Worm (Caenorhabditis elegans): ENCODE data around the gene wdr-5.2.

DNA sequence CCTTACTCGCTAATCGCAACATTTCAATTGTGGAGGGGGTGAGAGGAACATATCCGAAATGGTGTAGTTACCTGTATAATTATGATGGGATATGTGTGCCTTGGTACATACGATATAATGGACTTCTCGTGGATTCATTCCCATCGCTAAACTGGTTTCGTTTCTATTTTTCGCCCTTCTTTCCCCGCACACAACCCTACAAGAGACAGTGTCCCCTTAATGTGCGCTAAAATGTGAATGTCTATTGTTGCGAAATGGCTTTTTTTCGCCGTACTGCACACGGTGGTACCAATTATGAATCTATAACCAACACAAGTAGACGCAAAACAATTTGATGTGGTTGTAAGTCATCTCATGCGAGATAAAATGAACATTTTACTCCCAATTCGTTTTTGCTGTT is 20.6 kb upstream of the wdr-5.2 start:
- TF ChIP-seq ztf-3 (GFP tag; optimal IDR thresholded peaks at IDR 0.05) (no peak), ceh-100 (GFP tag; IDR thresholded peaks at IDR 0.05) (no peak), fkh-3 (tag; optimal IDR thresholded peaks at IDR 0.05) (no peak), ceh-27 (GFP tag; optimal IDR thresholded peaks at IDR 0.05) (no peak), ceh-40 (GFP tag; IDR thresholded peaks at IDR 0.05) (no peak)
